Fruit fly (Drosophila melanogaster): ENCODE data around the gene sgg.

DNA sequence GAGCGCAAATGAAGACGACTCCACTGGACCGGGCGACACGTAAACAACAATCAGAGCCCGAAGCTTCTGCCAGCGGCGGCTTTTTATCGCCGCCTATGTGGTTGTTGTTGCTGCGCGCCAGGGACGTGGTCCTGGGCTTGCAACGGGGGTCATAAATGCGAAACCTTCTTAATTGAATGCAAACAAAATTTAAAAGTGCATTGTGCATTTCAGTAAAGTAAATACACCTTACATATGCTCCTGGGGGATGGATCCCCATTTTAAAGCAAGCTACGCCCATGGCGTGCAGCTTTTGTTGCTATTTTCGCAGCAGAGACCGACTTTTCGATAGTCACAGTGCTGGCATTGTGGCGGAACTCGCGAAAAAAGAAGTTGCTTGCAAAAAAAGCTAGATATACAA is 69.9 kb downstream of the sgg start, which contains the start of gene Ugalt:
- TF ChIP-seq psq (optimal IDR thresholded peaks at IDR 0.05) (no peak), Dll (optimal IDR thresholded peaks at IDR 0.05) (no peak), pan (optimal IDR thresholded peaks at IDR 0.05) (no peak), CG8478 (optimal IDR thresholded peaks at IDR 0.05) (no peak)

All from whole organism.